Fruit fly (Drosophila melanogaster) whole organism, adult: ENCODE results near the gene lectin-24A.

ENCODE experiments used
- CG11617 ChIP-seq: fragments of 200-800 bp; sonication (Bioruptor generic); optimal IDR thresholded peaks from 2 replicates; lab custom pipeline; 2017; ENCODE audit warnings: mild to moderate bottlenecking, missing biosample characterization, missing genetic modification reagents, missing genetic modification characterization
- CG12768 ChIP-seq: fragments of 200-800 bp; sonication (Bioruptor generic); optimal IDR thresholded peaks from 2 replicates; lab custom pipeline; 2017; ENCODE audit warnings: missing biosample characterization, missing genetic modification characterization, mild to moderate bottlenecking, moderate library complexity, missing genetic modification reagents
- CG14711 ChIP-seq: fragments of 200-800 bp; sonication (Bioruptor generic); optimal IDR thresholded peaks from 2 replicates; lab custom pipeline; 2018; ENCODE audit warnings: missing biosample characterization, mild to moderate bottlenecking, missing genetic modification characterization, moderate library complexity
- CG1620 ChIP-seq: fragments of 200-800 bp; sonication (Bioruptor generic); optimal IDR thresholded peaks from 2 replicates; lab custom pipeline; 2016; ENCODE audit warnings: missing biosample characterization, missing genetic modification characterization
- CG33017 ChIP-seq: fragments of 200-800 bp; sonication (Bioruptor generic); optimal IDR thresholded peaks from 2 replicates; lab custom pipeline; 2018; ENCODE audit warnings: missing biosample characterization, mild to moderate bottlenecking, missing genetic modification characterization, moderate library complexity
- CG5204 ChIP-seq: fragments of 200-800 bp; sonication (Bioruptor generic); optimal IDR thresholded peaks from 2 replicates; lab custom pipeline; 2016; ENCODE audit warnings: missing biosample characterization, missing genetic modification characterization
- CG7045 ChIP-seq: fragments of 200-800 bp; sonication (Bioruptor generic); optimal IDR thresholded peaks from 2 replicates; lab custom pipeline; 2017; ENCODE audit warnings: missing biosample characterization, mild to moderate bottlenecking, missing genetic modification characterization
- CG7101 ChIP-seq: fragments of 200-800 bp; sonication (Bioruptor generic); optimal IDR thresholded peaks from 2 replicates; lab custom pipeline; 2018; ENCODE audit warnings: missing biosample characterization, mild to moderate bottlenecking, missing genetic modification characterization, moderate library complexity
- Clk ChIP-seq: fragments of 200-800 bp; sonication (Bioruptor generic); optimal IDR thresholded peaks from 2 replicates; lab custom pipeline; 2017; ENCODE audit warnings: missing biosample characterization, missing genetic modification characterization
- Crg-1 ChIP-seq: fragments of 200-800 bp; sonication (Bioruptor generic); optimal IDR thresholded peaks from 2 replicates; lab custom pipeline; 2016; ENCODE audit warnings: missing biosample characterization, missing genetic modification characterization
- Hr96 ChIP-seq: fragments of 200-800 bp; sonication (Bioruptor generic); optimal IDR thresholded peaks from 2 replicates; lab custom pipeline; 2016; ENCODE audit warnings: missing biosample characterization, missing genetic modification characterization
- Mnt ChIP-seq: fragments of 200-800 bp; sonication (Bioruptor generic); optimal IDR thresholded peaks from 2 replicates; lab custom pipeline; 2016; ENCODE audit warnings: missing biosample characterization, mild to moderate bottlenecking, missing genetic modification characterization
- bab1 ChIP-seq: fragments of 200-800 bp; sonication (Bioruptor generic); optimal IDR thresholded peaks from 3 replicates; lab custom pipeline; 2019; ENCODE audit warnings: missing biosample characterization, mild to moderate bottlenecking, missing genetic modification characterization, moderate library complexity
- cic ChIP-seq: fragments of 200-800 bp; sonication (Bioruptor generic); optimal IDR thresholded peaks from 2 replicates; lab custom pipeline; 2017; ENCODE audit warnings: missing biosample characterization, mild to moderate bottlenecking, missing genetic modification characterization, moderate library complexity
- cnc ChIP-seq, 2 experiments: fragments of >200 bp; optimal IDR thresholded peaks; 2 replicates each; lab custom pipeline; 2017
- kay ChIP-seq: fragments of 200-800 bp; sonication (Bioruptor generic); peaks from one replicate; lab custom pipeline; 2016; ENCODE audit warnings: missing biosample characterization, missing genetic modification characterization, borderline replicate concordance
- ovo ChIP-seq: fragments of 200-800 bp; sonication (Bioruptor generic); optimal IDR thresholded peaks from 2 replicates; lab custom pipeline; 2016; ENCODE audit warnings: missing biosample characterization, missing genetic modification characterization
- pad ChIP-seq: fragments of 200-800 bp; sonication (Bioruptor generic); optimal IDR thresholded peaks from 3 replicates; lab custom pipeline; 2017; ENCODE audit warnings: missing biosample characterization, missing genetic modification characterization, mild to moderate bottlenecking, moderate library complexity, missing genetic modification reagents
- tj ChIP-seq: fragments of 200-800 bp; sonication (Bioruptor generic); optimal IDR thresholded peaks from 3 replicates; lab custom pipeline; 2017; ENCODE audit warnings: missing biosample characterization, mild to moderate bottlenecking, missing genetic modification characterization, moderate library complexity
- toe ChIP-seq: fragments of 200-800 bp; sonication (Bioruptor generic); optimal IDR thresholded peaks from 2 replicates; lab custom pipeline; 2016; ENCODE audit warnings: missing biosample characterization, missing genetic modification characterization

The lectin-24A gene

dm6 chr2L:3675770-3676169 lies 41.8 kb downstream of the lectin-24A start:
- TF ChIP-seq bab1 (no peak), CG7045 (GFP tag; lab: Kevin White, UChicago) (no peak), Clk (GFP tag; lab: Kevin White, UChicago) (no peak), toe (GFP tag; lab: Kevin White, UChicago) (no peak), kay (GFP tag; lab: Kevin White, UChicago) (no peak), CG12768 (GFP tag; lab: Kevin White, UChicago) (no peak), CG1620 (no peak), Crg-1 (GFP tag; lab: Kevin White, UChicago) (no peak), tj (GFP tag; lab: Kevin White, UChicago) (no peak), CG33017 (no peak), ovo (GFP tag; lab: Kevin White, UChicago) (no peak), CG5204 (GFP tag; lab: Kevin White, UChicago) (no peak), cnc (optimal IDR thresholded peaks at IDR 0.05; lab: Kevin White, UChicago) (no peak), cic (GFP tag; lab: Kevin White, UChicago) (no peak), CG7101 (tag; lab: Kevin White, UChicago) (no peak), CG11617 (GFP tag; lab: Kevin White, UChicago) (no peak), Mnt (GFP tag; lab: Kevin White, UChicago) (no peak)

- no peak for TF ChIP-seq CG11617 (GFP tag; lab: Kevin White, UChicago)
Observed at dm6 chr2L:3670481-3670880, 47.1 kb downstream of the lectin-24A start, which contains the start of gene Sfp24Bc. Gene Sfp24Bc, minus strand, starts transcription at chr2L:3670581.

dm6 chr2L:3669675-3670074 lies 47.9 kb downstream of the lectin-24A start, which contains the start of gene Sfp24Bb:
Gene Sfp24Bb, minus strand, starts transcription at chr2L:3669775.
- TF ChIP-seq toe (GFP tag; lab: Kevin White, UChicago), result no peak
- no peak for TF ChIP-seq Crg-1 (GFP tag; lab: Kevin White, UChicago)
- no peak for TF ChIP-seq Mnt (GFP tag; lab: Kevin White, UChicago)
- no peak for TF ChIP-seq Hr96 (GFP tag; lab: Kevin White, UChicago)
- TF ChIP-seq Clk (GFP tag; lab: Kevin White, UChicago), result no peak
- no peak for TF ChIP-seq kay (GFP tag; lab: Kevin White, UChicago)
- TF ChIP-seq CG14711, result no peak
- TF ChIP-seq CG5204 (GFP tag; lab: Kevin White, UChicago), result no peak
- no peak for TF ChIP-seq CG1620
- no peak for TF ChIP-seq CG7045 (GFP tag; lab: Kevin White, UChicago)
- TF ChIP-seq CG12768 (GFP tag; lab: Kevin White, UChicago), result no peak
- TF ChIP-seq CG11617 (GFP tag; lab: Kevin White, UChicago), result no peak

dm6 chr2L:3669034-3669433 lies 48.5 kb downstream of the lectin-24A start, which contains the start of gene Sfp24Bd:
Gene Sfp24Bd, minus strand, starts transcription at chr2L:3669134.
- TF ChIP-seq CG5204 (GFP tag; lab: Kevin White, UChicago) (no peak), Crg-1 (GFP tag; lab: Kevin White, UChicago) (no peak), bab1 (no peak), CG12768 (GFP tag; lab: Kevin White, UChicago) (no peak), Hr96 (GFP tag; lab: Kevin White, UChicago) (no peak), kay (GFP tag; lab: Kevin White, UChicago) (no peak), cnc (optimal IDR thresholded peaks at IDR 0.05; lab: Kevin White, UChicago) (no peak), ovo (GFP tag; lab: Kevin White, UChicago) (no peak), tj (GFP tag; lab: Kevin White, UChicago) (no peak), CG33017 (no peak), pad (no peak), toe (GFP tag; lab: Kevin White, UChicago) (no peak), cic (GFP tag; lab: Kevin White, UChicago) (no peak), CG7045 (GFP tag; lab: Kevin White, UChicago) (no peak), CG1620 (no peak), CG7101 (tag; lab: Kevin White, UChicago) (no peak), Mnt (GFP tag; lab: Kevin White, UChicago) (no peak), CG11617 (GFP tag; lab: Kevin White, UChicago) (no peak), Clk (GFP tag; lab: Kevin White, UChicago) (no peak), CG14711 (no peak)

- TF ChIP-seq CG7045 (GFP tag; lab: Kevin White, UChicago) (no peak), tj (GFP tag; lab: Kevin White, UChicago) (no peak), toe (GFP tag; lab: Kevin White, UChicago) (no peak), CG14711 (no peak), cic (GFP tag; lab: Kevin White, UChicago) (no peak), Mnt (GFP tag; lab: Kevin White, UChicago) (no peak), bab1 (no peak), CG1620 (no peak)
Observed at dm6 chr2L:3668451-3668850, 49.1 kb downstream of the lectin-24A start, which contains the start of gene Sfp24Ba. Gene Sfp24Ba, minus strand, starts transcription at chr2L:3668551.
